Worm (Caenorhabditis elegans) whole organism, midembryonic: ENCODE results near the gene flp-16.

ENCODE experiments used
- med-1 ChIP-seq: sonication (generic microtip); optimal IDR thresholded peaks from 2 replicates; lab custom pipeline; 2017; ENCODE audit warnings: missing genetic modification characterization, mild to moderate bottlenecking, missing compliant biosample characterization, antibody characterized with exemption, missing genetic modification reagents; ENCODE audit not compliant: insufficient read depth
- ztf-29 ChIP-seq: fragments of 200-800 bp; sonication (Bioruptor generic); IDR thresholded peaks from 2 replicates; pipeline ENCODE4 v1.3.6; 2022; ENCODE audit warnings: missing genetic modification reagents, missing genetic modification characterization, missing compliant biosample characterization

- TF ChIP-seq ztf-29 (GFP tag; lab: Robert Waterston, UW) (no peak), med-1 (GFP tag; lab: Kevin White, UChicago) (no peak)
Observed at ce11 chrII:13233712-13234111, 1.4 kb upstream of the flp-16 start.
